Fruit fly (Drosophila melanogaster) whole organism, adult: ENCODE data around the gene CG1542.

Experiments used
- CG11617 ChIP-seq: fragments of 200-800 bp; sonication (Bioruptor generic); optimal IDR thresholded peaks from 2 replicates; lab custom pipeline; 2017; ENCODE audit warnings: mild to moderate bottlenecking, missing biosample characterization, missing genetic modification reagents, missing genetic modification characterization
- CG12768 ChIP-seq: fragments of 200-800 bp; sonication (Bioruptor generic); optimal IDR thresholded peaks from 2 replicates; lab custom pipeline; 2017; ENCODE audit warnings: missing biosample characterization, missing genetic modification characterization, mild to moderate bottlenecking, moderate library complexity, missing genetic modification reagents
- CG14711 ChIP-seq: fragments of 200-800 bp; sonication (Bioruptor generic); optimal IDR thresholded peaks from 2 replicates; lab custom pipeline; 2018; ENCODE audit warnings: missing biosample characterization, mild to moderate bottlenecking, missing genetic modification characterization, moderate library complexity
- CG1620 ChIP-seq: fragments of 200-800 bp; sonication (Bioruptor generic); optimal IDR thresholded peaks from 2 replicates; lab custom pipeline; 2016; ENCODE audit warnings: missing biosample characterization, missing genetic modification characterization
- CG33017 ChIP-seq: fragments of 200-800 bp; sonication (Bioruptor generic); optimal IDR thresholded peaks from 2 replicates; lab custom pipeline; 2018; ENCODE audit warnings: missing biosample characterization, mild to moderate bottlenecking, missing genetic modification characterization, moderate library complexity
- CG5204 ChIP-seq: fragments of 200-800 bp; sonication (Bioruptor generic); optimal IDR thresholded peaks from 2 replicates; lab custom pipeline; 2016; ENCODE audit warnings: missing biosample characterization, missing genetic modification characterization
- CG7045 ChIP-seq: fragments of 200-800 bp; sonication (Bioruptor generic); optimal IDR thresholded peaks from 2 replicates; lab custom pipeline; 2017; ENCODE audit warnings: missing biosample characterization, mild to moderate bottlenecking, missing genetic modification characterization
- CG7101 ChIP-seq: fragments of 200-800 bp; sonication (Bioruptor generic); optimal IDR thresholded peaks from 2 replicates; lab custom pipeline; 2018; ENCODE audit warnings: missing biosample characterization, mild to moderate bottlenecking, missing genetic modification characterization, moderate library complexity
- Clk ChIP-seq: fragments of 200-800 bp; sonication (Bioruptor generic); optimal IDR thresholded peaks from 2 replicates; lab custom pipeline; 2017; ENCODE audit warnings: missing biosample characterization, missing genetic modification characterization
- Crg-1 ChIP-seq: fragments of 200-800 bp; sonication (Bioruptor generic); optimal IDR thresholded peaks from 2 replicates; lab custom pipeline; 2016; ENCODE audit warnings: missing biosample characterization, missing genetic modification characterization
- Hr96 ChIP-seq: fragments of 200-800 bp; sonication (Bioruptor generic); optimal IDR thresholded peaks from 2 replicates; lab custom pipeline; 2016; ENCODE audit warnings: missing biosample characterization, missing genetic modification characterization
- Mnt ChIP-seq: fragments of 200-800 bp; sonication (Bioruptor generic); optimal IDR thresholded peaks from 2 replicates; lab custom pipeline; 2016; ENCODE audit warnings: missing biosample characterization, mild to moderate bottlenecking, missing genetic modification characterization
- bab1 ChIP-seq: fragments of 200-800 bp; sonication (Bioruptor generic); optimal IDR thresholded peaks from 3 replicates; lab custom pipeline; 2019; ENCODE audit warnings: missing biosample characterization, mild to moderate bottlenecking, missing genetic modification characterization, moderate library complexity
- cic ChIP-seq: fragments of 200-800 bp; sonication (Bioruptor generic); optimal IDR thresholded peaks from 2 replicates; lab custom pipeline; 2017; ENCODE audit warnings: missing biosample characterization, mild to moderate bottlenecking, missing genetic modification characterization, moderate library complexity
- cnc ChIP-seq, 2 experiments: fragments of >200 bp; optimal IDR thresholded peaks; 2 replicates each; lab custom pipeline; 2017
- kay ChIP-seq: fragments of 200-800 bp; sonication (Bioruptor generic); peaks from one replicate; lab custom pipeline; 2016; ENCODE audit warnings: missing biosample characterization, missing genetic modification characterization, borderline replicate concordance
- ovo ChIP-seq: fragments of 200-800 bp; sonication (Bioruptor generic); optimal IDR thresholded peaks from 2 replicates; lab custom pipeline; 2016; ENCODE audit warnings: missing biosample characterization, missing genetic modification characterization
- pad ChIP-seq: fragments of 200-800 bp; sonication (Bioruptor generic); optimal IDR thresholded peaks from 3 replicates; lab custom pipeline; 2017; ENCODE audit warnings: missing biosample characterization, missing genetic modification characterization, mild to moderate bottlenecking, moderate library complexity, missing genetic modification reagents
- tj ChIP-seq: fragments of 200-800 bp; sonication (Bioruptor generic); optimal IDR thresholded peaks from 3 replicates; lab custom pipeline; 2017; ENCODE audit warnings: missing biosample characterization, mild to moderate bottlenecking, missing genetic modification characterization, moderate library complexity
- toe ChIP-seq: fragments of 200-800 bp; sonication (Bioruptor generic); optimal IDR thresholded peaks from 2 replicates; lab custom pipeline; 2016; ENCODE audit warnings: missing biosample characterization, missing genetic modification characterization

CG1542 gene

dm6 chr3R:31248245-31248644 lies 35.0 kb downstream of the CG1542 start:
- TF ChIP-seq CG11617 (GFP tag; lab: Kevin White, UChicago) (no peak), cnc (optimal IDR thresholded peaks at IDR 0.05; lab: Kevin White, UChicago) (no peak), Mnt (no peak), Crg-1 (GFP tag; lab: Kevin White, UChicago) (no peak), CG33017 (no peak), ovo (GFP tag; lab: Kevin White, UChicago) (no peak), tj (no peak)

dm6 chr3R:31250426-31251034 lies 37.3 kb downstream of the CG1542 start:
- no peak for TF ChIP-seq ovo (GFP tag; lab: Kevin White, UChicago)
- peak; percentile 84 for TF ChIP-seq CG33017
- peak; percentile 68 for TF ChIP-seq CG14711 (tag; lab: Kevin White, UChicago)
- no peak for TF ChIP-seq toe (GFP tag; lab: Kevin White, UChicago)
- peak; percentile 38 for TF ChIP-seq tj
- TF ChIP-seq CG12768, result peak; percentile 69
- no peak for TF ChIP-seq kay (GFP tag; lab: Kevin White, UChicago)
- TF ChIP-seq CG7045 (GFP tag; lab: Kevin White, UChicago), result peak; percentile 45
- TF ChIP-seq CG7101 (tag; lab: Kevin White, UChicago), result peak; percentile 79
- peak; percentile 23 for TF ChIP-seq Hr96 (GFP tag; lab: Kevin White, UChicago)
- peak; percentile 26 for TF ChIP-seq pad (GFP tag; lab: Kevin White, UChicago)
- peak; percentile 27 for TF ChIP-seq Mnt
- peak; percentile 67 for TF ChIP-seq CG5204 (GFP tag; lab: Kevin White, UChicago)
- TF ChIP-seq bab1 (GFP tag; lab: Kevin White, UChicago), result no peak
- no peak for TF ChIP-seq CG1620 (GFP tag; lab: Kevin White, UChicago)
- TF ChIP-seq Crg-1 (GFP tag; lab: Kevin White, UChicago), result no peak
- peak; percentile 19 for TF ChIP-seq cic (GFP tag; lab: Kevin White, UChicago)
- TF ChIP-seq CG11617 (GFP tag; lab: Kevin White, UChicago), result peak; percentile 70
- no peak for TF ChIP-seq cnc (optimal IDR thresholded peaks at IDR 0.05; lab: Kevin White, UChicago)
- TF ChIP-seq Clk (GFP tag; lab: Kevin White, UChicago), result no peak

- no peak for TF ChIP-seq CG12768
- no peak for TF ChIP-seq ovo (GFP tag; lab: Kevin White, UChicago)
- no peak for TF ChIP-seq CG14711 (tag; lab: Kevin White, UChicago)
- no peak for TF ChIP-seq cic (GFP tag; lab: Kevin White, UChicago)
- no peak for TF ChIP-seq pad (GFP tag; lab: Kevin White, UChicago)
- no peak for TF ChIP-seq toe (GFP tag; lab: Kevin White, UChicago)
- no peak for TF ChIP-seq CG7101 (tag; lab: Kevin White, UChicago)
- no peak for TF ChIP-seq kay (GFP tag; lab: Kevin White, UChicago)
- TF ChIP-seq CG33017, result no peak
These were observed 38.0 kb downstream of the CG1542 start for dm6 chr3R:31251130-31251770.

dm6 chr3R:31252093-31252962 lies 39.1 kb downstream of the CG1542 start, which contains the start of the genes qless and mRpL32:
Gene qless, minus strand, starts transcription at chr3R:31252608.
Gene mRpL32, plus strand, starts transcription at chr3R:31252872.
- TF ChIP-seq toe (GFP tag; lab: Kevin White, UChicago) (peak; percentile 68), cic (GFP tag; lab: Kevin White, UChicago) (no peak), CG11617 (GFP tag; lab: Kevin White, UChicago) (peak; percentile 37), cnc (optimal IDR thresholded peaks at IDR 0.05; lab: Kevin White, UChicago) (no peak), bab1 (GFP tag; lab: Kevin White, UChicago) (peak; percentile 74), CG5204 (GFP tag; lab: Kevin White, UChicago) (peak; percentile 47), CG7045 (GFP tag; lab: Kevin White, UChicago) (peak; percentile 64), Mnt (peak; percentile 82), CG12768 (peak; percentile 18), Crg-1 (GFP tag; lab: Kevin White, UChicago) (peak; percentile 32), tj (peak; percentile 27), Hr96 (GFP tag; lab: Kevin White, UChicago) (peak; percentile 48), kay (GFP tag; lab: Kevin White, UChicago) (no peak), CG1620 (GFP tag; lab: Kevin White, UChicago) (no peak), CG14711 (tag; lab: Kevin White, UChicago) (peak; percentile 97), pad (GFP tag; lab: Kevin White, UChicago) (peak; percentile 10), ovo (GFP tag; lab: Kevin White, UChicago) (peak; percentile 14), CG7101 (tag; lab: Kevin White, UChicago) (peak; percentile 57), Clk (GFP tag; lab: Kevin White, UChicago) (peak; percentile 43), CG33017 (peak; percentile 18)

- TF ChIP-seq toe (GFP tag; lab: Kevin White, UChicago), result no peak
- no peak for TF ChIP-seq CG7045 (GFP tag; lab: Kevin White, UChicago)
- TF ChIP-seq CG33017, result no peak
- peak; percentile 68 for TF ChIP-seq tj
- TF ChIP-seq Mnt, result no peak
- peak; percentile 39 for TF ChIP-seq CG14711 (tag; lab: Kevin White, UChicago)
- peak; percentile 61 for TF ChIP-seq bab1 (GFP tag; lab: Kevin White, UChicago)
- no peak for TF ChIP-seq CG12768
- no peak for TF ChIP-seq Clk (GFP tag; lab: Kevin White, UChicago)
- no peak for TF ChIP-seq CG7101 (tag; lab: Kevin White, UChicago)
- no peak for TF ChIP-seq CG5204 (GFP tag; lab: Kevin White, UChicago)
- TF ChIP-seq cnc (optimal IDR thresholded peaks at IDR 0.05; lab: Kevin White, UChicago), result peak in 1 of 2 experiments; percentile 25
- no peak for TF ChIP-seq CG1620 (GFP tag; lab: Kevin White, UChicago)
These were observed 41.5 kb downstream of the CG1542 start, which contains the start of the genes CG1750 and spn-F for dm6 chr3R:31254808-31255207. Gene CG1750, minus strand, starts transcription at chr3R:31254900. Gene spn-F, plus strand, starts transcription at chr3R:31255127.
